Worm (Caenorhabditis elegans): ENCODE results near the gene F23F1.5.

DNA sequence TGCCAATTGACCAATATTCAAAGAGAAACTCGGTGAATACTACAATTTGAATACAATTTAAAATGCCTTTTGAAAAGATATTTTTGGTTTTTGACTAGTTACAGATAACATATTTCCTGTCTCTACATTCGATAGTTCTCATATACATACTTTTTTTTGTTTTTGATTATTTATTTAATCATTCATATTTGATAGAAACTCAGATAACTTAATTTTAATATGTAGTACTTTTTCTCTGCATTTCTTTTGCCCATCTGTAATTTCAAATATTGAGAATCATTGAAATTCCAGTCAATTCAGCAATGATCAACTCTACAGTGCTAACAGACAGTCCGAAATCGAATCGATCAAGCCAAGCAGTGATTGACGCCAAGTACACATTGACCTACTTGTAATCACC, 29.6 kb upstream of the F23F1.5 start, which contains the start of gene C23H3.2:
- TF ChIP-seq nhr-11 (tag; optimal IDR thresholded peaks at IDR 0.05), result no peak
- no peak for TF ChIP-seq ceh-20 (GFP tag; IDR thresholded peaks at IDR 0.05)
- TF ChIP-seq daf-12 (tag; optimal IDR thresholded peaks at IDR 0.05), result no peak

Measured in whole organism, L4 larva.